Fruit fly (Drosophila melanogaster) whole organism, embryonic: ENCODE results near the gene CG45100.

Experiments used
- CG12155 ChIP-seq: fragments of 200-800 bp; sonication (Bioruptor generic); optimal IDR thresholded peaks from 3 replicates; lab custom pipeline; 2016; ENCODE audit warnings: missing biosample characterization, missing genetic modification characterization
- CG14441 ChIP-seq: fragments of 200-800 bp; sonication (Bioruptor generic); IDR thresholded peaks from 2 replicates; pipeline ENCODE4 v1.3.6; 2022; ENCODE audit warnings: missing biosample characterization, missing genetic modification characterization
- CG14710 ChIP-seq: fragments of 200-800 bp; sonication (Bioruptor generic); optimal IDR thresholded peaks from 3 replicates; lab custom pipeline; 2019; ENCODE audit warnings: missing biosample characterization, mild to moderate bottlenecking, missing genetic modification characterization, moderate library complexity
- CG14965 ChIP-seq: fragments of 200-800 bp; sonication (Bioruptor generic); optimal IDR thresholded peaks from 2 replicates; lab custom pipeline; 2016; ENCODE audit warnings: missing biosample characterization, missing genetic modification characterization, borderline replicate concordance
- CG1603 ChIP-seq: fragments of 200-800 bp; sonication (Bioruptor generic); optimal IDR thresholded peaks from 2 replicates; lab custom pipeline; 2019; ENCODE audit warnings: missing biosample characterization, mild to moderate bottlenecking, missing genetic modification characterization, moderate library complexity
- CG17359 ChIP-seq: fragments of 200-800 bp; sonication (Bioruptor generic); optimal IDR thresholded peaks from 3 replicates; lab custom pipeline; 2018; ENCODE audit warnings: missing biosample characterization, mild to moderate bottlenecking, missing genetic modification characterization, moderate library complexity
- CG18476 ChIP-seq: fragments of 200-800 bp; sonication (Bioruptor generic); optimal IDR thresholded peaks from 2 replicates; lab custom pipeline; 2016; ENCODE audit warnings: missing biosample characterization, mild to moderate bottlenecking, missing genetic modification characterization
- CG2116 ChIP-seq: fragments of 200-800 bp; sonication (Bioruptor generic); optimal IDR thresholded peaks from 3 replicates; lab custom pipeline; 2018; ENCODE audit warnings: missing biosample characterization, mild to moderate bottlenecking, missing genetic modification characterization
- CG2712 ChIP-seq: fragments of 200-800 bp; optimal IDR thresholded peaks from 3 replicates; lab custom pipeline; 2019; ENCODE audit warnings: missing biosample characterization, mild to moderate bottlenecking, missing genetic modification characterization, moderate library complexity
- CG32767 ChIP-seq: fragments of 200-800 bp; sonication (Bioruptor generic); IDR thresholded peaks from 2 replicates; pipeline ENCODE4 v1.3.6; 2022; ENCODE audit warnings: missing biosample characterization, missing genetic modification characterization
- CG32772 ChIP-seq: fragments of 200-800 bp; sonication (Bioruptor generic); IDR thresholded peaks from 2 replicates; pipeline ENCODE4 v1.3.6; 2022; ENCODE audit warnings: missing biosample characterization, missing genetic modification characterization
- CG3847 ChIP-seq: fragments of 200-800 bp; sonication (Bioruptor generic); IDR thresholded peaks from 2 replicates; pipeline ENCODE4 v1.3.6; 2022; ENCODE audit warnings: missing biosample characterization, missing genetic modification characterization
- CG5245 ChIP-seq: fragments of 200-800 bp; sonication (Bioruptor generic); optimal IDR thresholded peaks from 3 replicates; lab custom pipeline; 2016; ENCODE audit warnings: missing biosample characterization, missing genetic modification characterization
- CG8388 ChIP-seq: fragments of 200-800 bp; sonication (Bioruptor generic); optimal IDR thresholded peaks from 2 replicates; lab custom pipeline; 2019; ENCODE audit warnings: missing biosample characterization, mild to moderate bottlenecking, missing genetic modification characterization, moderate library complexity
- CG8765 ChIP-seq: fragments of 200-800 bp; sonication (Bioruptor generic); IDR thresholded peaks from 2 replicates; pipeline ENCODE4 v1.3.6; 2022; ENCODE audit warnings: missing biosample characterization, missing genetic modification characterization
- CG9727 ChIP-seq: fragments of 200-800 bp; sonication (Bioruptor generic); optimal IDR thresholded peaks from 3 replicates; lab custom pipeline; 2017; ENCODE audit warnings: missing biosample characterization, mild to moderate bottlenecking, missing genetic modification characterization
- Hr39 ChIP-seq: fragments of >200 bp; optimal IDR thresholded peaks from 2 replicates; lab custom pipeline; 2017
- Meics ChIP-seq: fragments of 200-800 bp; sonication (Bioruptor generic); optimal IDR thresholded peaks from 2 replicates; lab custom pipeline; 2017; ENCODE audit warnings: missing biosample characterization, mild to moderate bottlenecking, missing genetic modification characterization
- NC2β ChIP-seq: fragments of 200-800 bp; sonication (Bioruptor generic); optimal IDR thresholded peaks from 2 replicates; lab custom pipeline; 2016; ENCODE audit warnings: missing biosample characterization, missing genetic modification characterization
- NfI ChIP-seq: fragments of 200-800 bp; sonication (Bioruptor generic); optimal IDR thresholded peaks from 3 replicates; lab custom pipeline; 2018; ENCODE audit warnings: missing biosample characterization, mild to moderate bottlenecking, missing genetic modification characterization, moderate library complexity
- Oaz ChIP-seq: fragments of 200-800 bp; sonication (Bioruptor generic); IDR thresholded peaks from 2 replicates; pipeline ENCODE4 v1.3.6; 2022; ENCODE audit warnings: missing biosample characterization, missing genetic modification characterization
- Ptx1 ChIP-seq: fragments of 200-800 bp; sonication (Bioruptor generic); IDR thresholded peaks from 2 replicates; pipeline ENCODE4 v1.3.6; 2022; ENCODE audit warnings: missing biosample characterization, missing genetic modification characterization
- Ravus ChIP-seq: fragments of 200-800 bp; sonication (Bioruptor generic); IDR thresholded peaks from 2 replicates; pipeline ENCODE4 v1.3.6; 2022; ENCODE audit warnings: missing biosample characterization, missing genetic modification characterization
- Side ChIP-seq: fragments of 200-800 bp; sonication (Bioruptor generic); optimal IDR thresholded peaks from 2 replicates; lab custom pipeline; 2016; ENCODE audit warnings: missing biosample characterization, missing genetic modification characterization
- Six4 ChIP-seq: fragments of 200-800 bp; sonication (Bioruptor generic); optimal IDR thresholded peaks from 2 replicates; lab custom pipeline; 2016; ENCODE audit warnings: missing biosample characterization, missing genetic modification characterization
- Sry-β ChIP-seq: fragments of 200-800 bp; sonication (Bioruptor generic); optimal IDR thresholded peaks from 2 replicates; lab custom pipeline; 2018; ENCODE audit warnings: missing biosample characterization, mild to moderate bottlenecking, missing genetic modification characterization, moderate library complexity
- ato ChIP-seq: fragments of 200-800 bp; sonication (Bioruptor generic); IDR thresholded peaks from 2 replicates; pipeline ENCODE4 v1.3.6; 2022; ENCODE audit warnings: missing biosample characterization, missing genetic modification characterization; ENCODE audit not compliant: partially characterized antibody
- az2 ChIP-seq: fragments of 200-800 bp; sonication (Bioruptor generic); optimal IDR thresholded peaks from 3 replicates; lab custom pipeline; 2016; ENCODE audit warnings: missing biosample characterization, missing genetic modification characterization
- btn ChIP-seq: fragments of 200-800 bp; sonication (Bioruptor generic); optimal IDR thresholded peaks from 2 replicates; lab custom pipeline; 2016; ENCODE audit warnings: missing biosample characterization, missing genetic modification characterization
- cwo ChIP-seq: fragments of 200-800 bp; sonication (Bioruptor generic); optimal IDR thresholded peaks from 3 replicates; lab custom pipeline; 2017; ENCODE audit warnings: missing biosample characterization, missing genetic modification characterization, mild to moderate bottlenecking, moderate library complexity, missing genetic modification reagents
- en ChIP-seq: fragments of 200-800 bp; sonication (Bioruptor generic); optimal IDR thresholded peaks from 2 replicates; lab custom pipeline; 2016; ENCODE audit warnings: missing biosample characterization, missing genetic modification characterization
- gcm ChIP-seq: fragments of 200-800 bp; sonication (Bioruptor generic); optimal IDR thresholded peaks from 2 replicates; lab custom pipeline; 2019; ENCODE audit warnings: missing biosample characterization, mild to moderate bottlenecking, missing genetic modification characterization, moderate library complexity
- gro ChIP-seq: fragments of 200-800 bp; sonication (Bioruptor generic); optimal IDR thresholded peaks from 2 replicates; lab custom pipeline; 2016; ENCODE audit warnings: missing biosample characterization, missing genetic modification characterization
- gsb-n ChIP-seq: fragments of 200-800 bp; sonication (Bioruptor generic); optimal IDR thresholded peaks from 3 replicates; lab custom pipeline; 2018; ENCODE audit warnings: missing biosample characterization, mild to moderate bottlenecking, missing genetic modification characterization
- hb ChIP-seq: fragments of 200-800 bp; sonication (Bioruptor generic); IDR thresholded peaks from 3 replicates; pipeline ENCODE4 v1.3.6; 2022; ENCODE audit warnings: missing biosample characterization, missing genetic modification characterization; ENCODE audit not compliant: partially characterized antibody
- hkb ChIP-seq, 2 experiments: fragments of 200-800 bp in 1 of 2; fragments of >200 bp in 1 of 2; sonication (Bioruptor generic) in 1 of 2; IDR thresholded peaks in 1 of 2; optimal IDR thresholded peaks in 1 of 2; 2 replicates each; pipeline versions ENCODE4 v1.3.6 to Lab custom; 2017 to 2022; ENCODE audit warnings: missing biosample characterization in 1 of 2, missing genetic modification characterization in 1 of 2
- oc ChIP-seq: fragments of 200-800 bp; sonication (Bioruptor generic); optimal IDR thresholded peaks from 2 replicates; lab custom pipeline; 2018; ENCODE audit warnings: missing biosample characterization, mild to moderate bottlenecking, missing genetic modification characterization, moderate library complexity
- odd ChIP-seq: fragments of 200-800 bp; sonication (Bioruptor generic); optimal IDR thresholded peaks from 2 replicates; lab custom pipeline; 2017; ENCODE audit warnings: missing biosample characterization, mild to moderate bottlenecking, missing genetic modification characterization
- onecut ChIP-seq: fragments of 200-800 bp; sonication (Bioruptor generic); IDR thresholded peaks from 2 replicates; pipeline ENCODE4 v1.3.6; 2022; ENCODE audit warnings: missing biosample characterization, missing genetic modification characterization
- pros ChIP-seq: fragments of 200-800 bp; sonication (Bioruptor generic); optimal IDR thresholded peaks from 3 replicates; lab custom pipeline; 2019; ENCODE audit warnings: missing biosample characterization, mild to moderate bottlenecking, missing genetic modification characterization, moderate library complexity
- pzg ChIP-seq: fragments of 200-800 bp; sonication (Bioruptor generic); optimal IDR thresholded peaks from 3 replicates; lab custom pipeline; 2018; ENCODE audit warnings: missing biosample characterization, mild to moderate bottlenecking, missing genetic modification characterization, moderate library complexity
- ranshi ChIP-seq: fragments of 200-800 bp; sonication (Bioruptor generic); IDR thresholded peaks from 2 replicates; pipeline ENCODE4 v1.3.6; 2022; ENCODE audit warnings: missing biosample characterization, missing genetic modification characterization
- sens ChIP-seq: fragments of 200-800 bp; sonication (Bioruptor generic); peaks from one replicate; lab custom pipeline; 2016; ENCODE audit warnings: missing biosample characterization, missing genetic modification characterization
- slou ChIP-seq: fragments of 200-800 bp; sonication (Bioruptor generic); optimal IDR thresholded peaks from 3 replicates; lab custom pipeline; 2016; ENCODE audit warnings: missing biosample characterization, missing genetic modification characterization
- sna ChIP-seq: fragments of 200-800 bp; sonication (Bioruptor generic); IDR thresholded peaks from 2 replicates; pipeline ENCODE4 v1.3.6; 2022; ENCODE audit warnings: missing biosample characterization, missing genetic modification characterization; ENCODE audit not compliant: partially characterized antibody
- trem ChIP-seq: fragments of 200-800 bp; optimal IDR thresholded peaks from 3 replicates; lab custom pipeline; 2019; ENCODE audit warnings: missing biosample characterization, mild to moderate bottlenecking, missing genetic modification characterization, moderate library complexity
- wdn ChIP-seq: fragments of 200-800 bp; sonication (Bioruptor generic); IDR thresholded peaks from 2 replicates; pipeline ENCODE4 v1.3.6; 2022; ENCODE audit warnings: missing biosample characterization, missing genetic modification characterization
- z ChIP-seq: fragments of 200-800 bp; sonication (Bioruptor generic); IDR thresholded peaks from 3 replicates; pipeline ENCODE4 v1.3.6; 2022; ENCODE audit warnings: missing biosample characterization, missing genetic modification characterization
- zfh1 ChIP-seq: fragments of 200-800 bp; sonication (Bioruptor generic); IDR thresholded peaks from 3 replicates; pipeline ENCODE4 v1.3.6; 2022; ENCODE audit warnings: missing biosample characterization, missing genetic modification characterization

CG45100 gene

DNA sequence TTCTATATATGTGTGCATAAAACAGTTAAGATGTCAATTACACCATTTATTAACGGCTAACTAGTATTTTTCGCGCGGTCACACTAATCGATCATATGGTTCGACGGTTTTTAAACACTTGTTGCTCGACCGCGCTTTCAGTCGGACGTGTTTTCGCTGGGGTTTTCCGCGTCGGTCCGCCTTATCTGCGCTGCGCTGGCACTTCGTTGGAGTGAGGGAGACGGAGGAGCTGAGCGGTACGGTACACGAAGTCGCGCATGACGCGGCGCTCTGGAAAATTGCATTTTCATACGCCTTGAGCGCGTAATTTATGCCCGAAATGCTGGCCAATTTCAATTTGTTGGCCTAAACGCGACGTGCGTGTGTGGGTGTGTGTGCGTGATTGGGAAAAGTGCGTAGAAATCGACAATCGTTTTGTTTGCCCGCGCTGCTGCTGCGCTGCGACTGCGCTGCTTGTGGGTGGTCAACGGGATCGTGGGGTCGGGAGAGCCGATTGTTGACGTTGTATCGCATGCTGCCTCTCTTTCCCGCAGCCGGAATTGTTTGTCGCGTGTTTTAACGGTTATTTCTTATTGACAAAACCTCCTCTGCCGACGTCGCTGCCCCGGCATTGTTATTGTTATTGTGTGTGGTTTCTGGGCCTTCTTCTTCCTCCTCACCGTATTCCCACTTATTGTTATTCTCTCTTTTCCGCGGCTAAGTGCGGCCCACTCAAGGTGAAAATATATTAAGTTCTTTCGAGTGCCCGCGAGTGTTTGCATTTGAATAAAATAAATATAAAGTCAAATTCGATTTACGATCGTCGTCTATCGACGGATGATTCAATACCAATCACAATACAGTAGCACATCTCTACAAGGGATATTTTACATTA is 42.8 kb upstream of the CG45100 start, which contains the start of gene Itpr (continued):
- TF ChIP-seq ranshi: no peak; the same call in 1 of the 2 replicates
- no peak for TF ChIP-seq gro (GFP tag; lab: Kevin White, UChicago)
- no peak for TF ChIP-seq CG3847
- TF ChIP-seq trem (tag; lab: Kevin White, UChicago): no peak
- no peak for TF ChIP-seq Six4
- peak; percentile 22 for TF ChIP-seq pzg (GFP tag; lab: Kevin White, UChicago)
- TF ChIP-seq wdn: no peak
- TF ChIP-seq zfh1 (GFP tag; lab: Robert Waterston, UW): 0 out of 3 replicates have a peak, but pooled peaks have one; percentile 3
- TF ChIP-seq hkb (optimal IDR thresholded peaks at IDR 0.05; lab: Kevin White, UChicago): no peak
- TF ChIP-seq hkb (GFP tag; IDR thresholded peaks at IDR 0.05; lab: Robert Waterston, UW): peak; percentile 28
- TF ChIP-seq CG14441 (GFP tag; lab: Robert Waterston, UW): no peak
- TF ChIP-seq CG32772 (GFP tag; lab: Robert Waterston, UW): no peak
- TF ChIP-seq cwo (GFP tag; lab: Kevin White, UChicago): peak; percentile 73
- TF ChIP-seq en (GFP tag; lab: Kevin White, UChicago): peak; percentile 11
- 0 out of 3 replicates have a peak, but pooled peaks have one; percentile 45 for TF ChIP-seq hb (GFP tag; lab: Robert Waterston, UW)
- TF ChIP-seq btn (GFP tag; lab: Kevin White, UChicago): no peak
- no peak for TF ChIP-seq gcm
- TF ChIP-seq CG8765: no peak
- TF ChIP-seq slou (GFP tag; lab: Kevin White, UChicago): no peak
- TF ChIP-seq CG1603 (tag; lab: Kevin White, UChicago): no peak
- TF ChIP-seq ato (GFP tag; lab: Robert Waterston, UW): no peak
- peak; percentile 9 for TF ChIP-seq odd (GFP tag; lab: Kevin White, UChicago)
- no peak for TF ChIP-seq NC2β (GFP tag; lab: Kevin White, UChicago)
- TF ChIP-seq sna: peak; percentile 55
- no peak for TF ChIP-seq Side (GFP tag; lab: Kevin White, UChicago)
- TF ChIP-seq NfI (GFP tag; lab: Kevin White, UChicago): no peak
- TF ChIP-seq CG18476: no peak
- TF ChIP-seq CG2712 (tag; lab: Kevin White, UChicago): no peak
- peak; percentile 43 for TF ChIP-seq Meics (GFP tag; lab: Kevin White, UChicago)
- TF ChIP-seq sens (GFP tag; lab: Kevin White, UChicago): peak; percentile 82
- TF ChIP-seq Ptx1 (GFP tag; lab: Robert Waterston, UW): no peak
- TF ChIP-seq Ravus (GFP tag; lab: Robert Waterston, UW): no peak
- no peak for TF ChIP-seq CG32767 (GFP tag; lab: Robert Waterston, UW)
- no peak for TF ChIP-seq CG8388 (GFP tag; lab: Kevin White, UChicago)
- TF ChIP-seq pros (GFP tag; lab: Kevin White, UChicago): no peak
- no peak for TF ChIP-seq CG17359 (tag; lab: Kevin White, UChicago)
- no peak for TF ChIP-seq CG14710
- peak; percentile 16 for TF ChIP-seq CG9727 (GFP tag; lab: Kevin White, UChicago)
- TF ChIP-seq onecut (GFP tag; lab: Robert Waterston, UW): 0 out of 2 replicates have a peak, but pooled peaks have one; percentile 17
- no peak for TF ChIP-seq CG5245 (GFP tag; lab: Kevin White, UChicago)
- TF ChIP-seq CG12155 (GFP tag; lab: Kevin White, UChicago): no peak
- TF ChIP-seq z (GFP tag; lab: Robert Waterston, UW): no peak
- TF ChIP-seq CG14965: no peak
- no peak for TF ChIP-seq Oaz (GFP tag; lab: Robert Waterston, UW)
- TF ChIP-seq gsb-n (tag; lab: Kevin White, UChicago): no peak
- TF ChIP-seq az2: no peak
- no peak for TF ChIP-seq oc (tag; lab: Kevin White, UChicago)
- peak; percentile 10 for TF ChIP-seq CG2116
- TF ChIP-seq Hr39 (lab: Kevin White, UChicago): no peak
- no peak for TF ChIP-seq Sry-β
